Worm (Caenorhabditis elegans): ENCODE measurements around the gene F59E12.1.

ce11 chrII:5691216-5691771 lies 37.0 kb downstream of the F59E12.1 start, which contains the start of the genes ndub-5 and eif-2D:
- TF ChIP-seq him-1 (tag; optimal IDR thresholded peaks at IDR 0.05) (no peak), W03F9.2 (tag; optimal IDR thresholded peaks at IDR 0.05) (no peak), dao-5 (tag; optimal IDR thresholded peaks at IDR 0.05) (no peak)
